Fruit fly (Drosophila melanogaster) whole organism, adult: ENCODE data around the gene CG34248.

Experiments
- CG11617 ChIP-seq: fragments of 200-800 bp; sonication (Bioruptor generic); optimal IDR thresholded peaks from 2 replicates; lab custom pipeline; 2017; ENCODE audit warnings: mild to moderate bottlenecking, missing biosample characterization, missing genetic modification reagents, missing genetic modification characterization
- CG12768 ChIP-seq: fragments of 200-800 bp; sonication (Bioruptor generic); optimal IDR thresholded peaks from 2 replicates; lab custom pipeline; 2017; ENCODE audit warnings: missing biosample characterization, missing genetic modification characterization, mild to moderate bottlenecking, moderate library complexity, missing genetic modification reagents
- CG14711 ChIP-seq: fragments of 200-800 bp; sonication (Bioruptor generic); optimal IDR thresholded peaks from 2 replicates; lab custom pipeline; 2018; ENCODE audit warnings: missing biosample characterization, mild to moderate bottlenecking, missing genetic modification characterization, moderate library complexity
- CG1620 ChIP-seq: fragments of 200-800 bp; sonication (Bioruptor generic); optimal IDR thresholded peaks from 2 replicates; lab custom pipeline; 2016; ENCODE audit warnings: missing biosample characterization, missing genetic modification characterization
- CG33017 ChIP-seq: fragments of 200-800 bp; sonication (Bioruptor generic); optimal IDR thresholded peaks from 2 replicates; lab custom pipeline; 2018; ENCODE audit warnings: missing biosample characterization, mild to moderate bottlenecking, missing genetic modification characterization, moderate library complexity
- CG5204 ChIP-seq: fragments of 200-800 bp; sonication (Bioruptor generic); optimal IDR thresholded peaks from 2 replicates; lab custom pipeline; 2016; ENCODE audit warnings: missing biosample characterization, missing genetic modification characterization
- CG7045 ChIP-seq: fragments of 200-800 bp; sonication (Bioruptor generic); optimal IDR thresholded peaks from 2 replicates; lab custom pipeline; 2017; ENCODE audit warnings: missing biosample characterization, mild to moderate bottlenecking, missing genetic modification characterization
- CG7101 ChIP-seq: fragments of 200-800 bp; sonication (Bioruptor generic); optimal IDR thresholded peaks from 2 replicates; lab custom pipeline; 2018; ENCODE audit warnings: missing biosample characterization, mild to moderate bottlenecking, missing genetic modification characterization, moderate library complexity
- Clk ChIP-seq: fragments of 200-800 bp; sonication (Bioruptor generic); optimal IDR thresholded peaks from 2 replicates; lab custom pipeline; 2017; ENCODE audit warnings: missing biosample characterization, missing genetic modification characterization
- Crg-1 ChIP-seq: fragments of 200-800 bp; sonication (Bioruptor generic); optimal IDR thresholded peaks from 2 replicates; lab custom pipeline; 2016; ENCODE audit warnings: missing biosample characterization, missing genetic modification characterization
- Hr96 ChIP-seq: fragments of 200-800 bp; sonication (Bioruptor generic); optimal IDR thresholded peaks from 2 replicates; lab custom pipeline; 2016; ENCODE audit warnings: missing biosample characterization, missing genetic modification characterization
- Mnt ChIP-seq: fragments of 200-800 bp; sonication (Bioruptor generic); optimal IDR thresholded peaks from 2 replicates; lab custom pipeline; 2016; ENCODE audit warnings: missing biosample characterization, mild to moderate bottlenecking, missing genetic modification characterization
- bab1 ChIP-seq: fragments of 200-800 bp; sonication (Bioruptor generic); optimal IDR thresholded peaks from 3 replicates; lab custom pipeline; 2019; ENCODE audit warnings: missing biosample characterization, mild to moderate bottlenecking, missing genetic modification characterization, moderate library complexity
- cic ChIP-seq: fragments of 200-800 bp; sonication (Bioruptor generic); optimal IDR thresholded peaks from 2 replicates; lab custom pipeline; 2017; ENCODE audit warnings: missing biosample characterization, mild to moderate bottlenecking, missing genetic modification characterization, moderate library complexity
- cnc ChIP-seq, 2 experiments: fragments of >200 bp; optimal IDR thresholded peaks; 2 replicates each; lab custom pipeline; 2017
- kay ChIP-seq: fragments of 200-800 bp; sonication (Bioruptor generic); peaks from one replicate; lab custom pipeline; 2016; ENCODE audit warnings: missing biosample characterization, missing genetic modification characterization, borderline replicate concordance
- ovo ChIP-seq: fragments of 200-800 bp; sonication (Bioruptor generic); optimal IDR thresholded peaks from 2 replicates; lab custom pipeline; 2016; ENCODE audit warnings: missing biosample characterization, missing genetic modification characterization
- pad ChIP-seq: fragments of 200-800 bp; sonication (Bioruptor generic); optimal IDR thresholded peaks from 3 replicates; lab custom pipeline; 2017; ENCODE audit warnings: missing biosample characterization, missing genetic modification characterization, mild to moderate bottlenecking, moderate library complexity, missing genetic modification reagents
- tj ChIP-seq: fragments of 200-800 bp; sonication (Bioruptor generic); optimal IDR thresholded peaks from 3 replicates; lab custom pipeline; 2017; ENCODE audit warnings: missing biosample characterization, mild to moderate bottlenecking, missing genetic modification characterization, moderate library complexity
- toe ChIP-seq: fragments of 200-800 bp; sonication (Bioruptor generic); optimal IDR thresholded peaks from 2 replicates; lab custom pipeline; 2016; ENCODE audit warnings: missing biosample characterization, missing genetic modification characterization

CG34248 gene

dm6 chr3L:16283821-16284220, 13.1 kb upstream of the CG34248 start, which contains the start of gene CG13048:
TSS of gene CG13048 (minus strand) at chr3L:16283921.
- no peak for TF ChIP-seq Hr96 (GFP tag; lab: Kevin White, UChicago)
- no peak for TF ChIP-seq ovo (GFP tag; lab: Kevin White, UChicago)
- TF ChIP-seq toe (GFP tag; lab: Kevin White, UChicago): no peak
- no peak for TF ChIP-seq Mnt
- TF ChIP-seq CG7101 (tag; lab: Kevin White, UChicago): no peak
- TF ChIP-seq bab1 (GFP tag; lab: Kevin White, UChicago): no peak
- TF ChIP-seq CG12768 (GFP tag; lab: Kevin White, UChicago): no peak
- TF ChIP-seq Clk (GFP tag; lab: Kevin White, UChicago): no peak
- TF ChIP-seq cic (GFP tag; lab: Kevin White, UChicago): no peak
- TF ChIP-seq CG33017: no peak
- no peak for TF ChIP-seq CG14711 (tag; lab: Kevin White, UChicago)
- no peak for TF ChIP-seq CG1620
- TF ChIP-seq CG11617 (GFP tag; lab: Kevin White, UChicago): no peak
- no peak for TF ChIP-seq Crg-1 (GFP tag; lab: Kevin White, UChicago)
- no peak for TF ChIP-seq cnc (optimal IDR thresholded peaks at IDR 0.05; lab: Kevin White, UChicago)
- no peak for TF ChIP-seq CG7045 (GFP tag; lab: Kevin White, UChicago)
- no peak for TF ChIP-seq kay (GFP tag; lab: Kevin White, UChicago)
- no peak for TF ChIP-seq tj (GFP tag; lab: Kevin White, UChicago)

dm6 chr3L:16281880-16282556, 11.3 kb upstream of the CG34248 start, which contains the start of gene CG13049:
TSS of gene CG13049 (minus strand) at chr3L:16281930.
- TF ChIP-seq Hr96 (GFP tag; lab: Kevin White, UChicago) (no peak), cic (GFP tag; lab: Kevin White, UChicago) (no peak), pad (no peak), CG1620 (no peak), tj (GFP tag; lab: Kevin White, UChicago) (no peak), CG14711 (tag; lab: Kevin White, UChicago) (no peak)

DNA sequence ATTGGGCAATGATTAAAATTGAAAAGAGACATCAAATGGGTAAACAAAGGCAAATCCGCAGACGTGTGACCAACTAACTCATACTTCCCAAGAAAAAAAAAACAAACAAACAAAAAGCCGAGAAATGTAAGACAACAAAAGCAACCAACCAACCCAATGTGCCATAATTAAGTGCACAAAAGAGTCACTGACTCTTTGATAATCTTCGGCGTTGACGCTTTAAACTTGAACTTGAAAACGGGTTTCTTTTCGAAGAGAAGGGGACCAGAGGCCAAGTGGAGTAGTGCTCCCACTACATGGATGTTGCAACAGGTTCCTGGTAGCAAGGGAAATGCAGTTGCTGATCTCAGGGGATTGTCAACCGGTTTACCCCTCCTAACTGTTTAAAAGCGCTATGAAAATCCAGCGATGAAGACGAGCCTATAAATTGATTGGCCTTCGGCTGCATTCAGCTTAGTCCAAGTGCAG, 9.3 kb upstream of the CG34248 start, which contains the start of gene CG13064:
CG13064 (plus strand) TSS at position 418 of the 468 bp plus-strand sequence.
- no peak for TF ChIP-seq CG7045 (GFP tag; lab: Kevin White, UChicago)
- TF ChIP-seq CG5204 (GFP tag; lab: Kevin White, UChicago): no peak
- no peak for TF ChIP-seq toe (GFP tag; lab: Kevin White, UChicago)
- no peak for TF ChIP-seq CG11617 (GFP tag; lab: Kevin White, UChicago)
- no peak for TF ChIP-seq Mnt
- TF ChIP-seq CG33017: no peak
- TF ChIP-seq Clk (GFP tag; lab: Kevin White, UChicago): no peak
- no peak for TF ChIP-seq Hr96 (GFP tag; lab: Kevin White, UChicago)
- no peak for TF ChIP-seq CG1620
- no peak for TF ChIP-seq bab1 (GFP tag; lab: Kevin White, UChicago)
- no peak for TF ChIP-seq CG7101 (tag; lab: Kevin White, UChicago)
- TF ChIP-seq ovo (GFP tag; lab: Kevin White, UChicago): no peak
- no peak for TF ChIP-seq cnc (optimal IDR thresholded peaks at IDR 0.05; lab: Kevin White, UChicago)
- no peak for TF ChIP-seq tj (GFP tag; lab: Kevin White, UChicago)
- TF ChIP-seq pad: no peak
- no peak for TF ChIP-seq Crg-1 (GFP tag; lab: Kevin White, UChicago)

- TF ChIP-seq pad (no peak), CG1620 (no peak), kay (GFP tag; lab: Kevin White, UChicago) (no peak)
Observed at dm6 chr3L:16279171-16279570, 8.5 kb upstream of the CG34248 start, which contains the start of gene CG13050. TSS of gene CG13050 (minus strand) at chr3L:16279271.

DNA sequence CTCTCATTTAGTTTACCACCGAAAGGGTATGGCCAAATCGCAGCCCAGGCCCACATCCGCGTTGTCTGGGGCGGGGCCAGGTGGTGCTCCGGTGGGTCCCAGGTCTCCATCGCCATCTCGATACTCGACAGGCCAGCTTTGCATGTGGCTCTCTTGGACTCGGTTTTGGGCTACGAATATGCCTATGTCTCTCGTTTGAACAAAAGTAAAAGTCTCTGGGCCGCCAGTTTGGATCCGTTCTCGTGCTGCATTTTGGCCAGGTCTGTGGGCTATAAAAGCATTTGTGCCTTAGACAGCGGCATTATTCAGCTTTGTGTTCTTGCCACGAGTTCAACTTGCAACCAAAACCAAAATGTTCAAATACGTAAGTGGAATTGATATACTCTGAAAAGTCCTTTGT, 6.4 kb upstream of the CG34248 start, which contains the start of gene CG13065:
CG13065 (plus strand) TSS at position 301 of the 400 bp plus-strand sequence.
- no peak for TF ChIP-seq CG11617 (GFP tag; lab: Kevin White, UChicago)
- TF ChIP-seq Crg-1 (GFP tag; lab: Kevin White, UChicago): no peak
- TF ChIP-seq cnc (optimal IDR thresholded peaks at IDR 0.05; lab: Kevin White, UChicago): no peak
- TF ChIP-seq toe (GFP tag; lab: Kevin White, UChicago): no peak
- no peak for TF ChIP-seq Clk (GFP tag; lab: Kevin White, UChicago)
- no peak for TF ChIP-seq CG14711 (tag; lab: Kevin White, UChicago)
- no peak for TF ChIP-seq tj (GFP tag; lab: Kevin White, UChicago)
- no peak for TF ChIP-seq kay (GFP tag; lab: Kevin White, UChicago)
- TF ChIP-seq CG5204 (GFP tag; lab: Kevin White, UChicago): no peak
- no peak for TF ChIP-seq Hr96 (GFP tag; lab: Kevin White, UChicago)
- no peak for TF ChIP-seq CG1620
- TF ChIP-seq CG7101 (tag; lab: Kevin White, UChicago): no peak

DNA sequence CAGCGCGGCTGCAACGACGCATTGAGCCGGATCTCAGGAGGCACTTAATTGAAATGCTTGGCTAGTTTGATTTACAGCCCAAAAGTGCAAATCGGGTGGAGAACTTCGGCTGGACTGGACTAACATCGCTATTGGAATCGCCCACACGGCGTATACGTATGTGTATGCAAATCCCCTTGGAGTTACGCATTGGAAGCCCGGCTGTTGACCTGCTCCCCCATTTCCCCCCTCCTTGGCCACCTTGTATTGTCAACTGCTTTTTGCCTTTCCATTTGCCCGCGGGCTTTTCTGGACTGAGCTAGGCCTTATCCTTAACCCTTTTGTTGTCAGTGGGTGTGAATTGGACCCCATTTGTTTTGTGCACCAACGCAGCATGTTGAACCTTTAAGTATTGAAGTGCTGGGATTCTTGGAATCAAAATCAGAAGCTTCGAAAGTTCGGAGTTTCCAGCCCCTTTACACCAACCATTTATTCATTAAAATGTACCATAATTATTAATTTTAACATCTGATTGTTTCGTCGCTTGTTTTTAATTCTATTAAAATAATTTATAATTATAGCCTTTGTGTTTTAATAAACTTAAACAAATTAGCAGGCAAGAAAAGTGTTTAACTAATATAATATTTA, 4.8 kb upstream of the CG34248 start:
- TF ChIP-seq Crg-1 (GFP tag; lab: Kevin White, UChicago) (no peak), CG7101 (tag; lab: Kevin White, UChicago) (no peak), pad (no peak), CG1620 (no peak), CG12768 (GFP tag; lab: Kevin White, UChicago) (no peak), Mnt (no peak), CG14711 (tag; lab: Kevin White, UChicago) (no peak), Hr96 (GFP tag; lab: Kevin White, UChicago) (no peak), kay (GFP tag; lab: Kevin White, UChicago) (no peak), bab1 (GFP tag; lab: Kevin White, UChicago) (no peak), CG33017 (no peak), CG5204 (GFP tag; lab: Kevin White, UChicago) (no peak), Clk (GFP tag; lab: Kevin White, UChicago) (no peak), toe (GFP tag; lab: Kevin White, UChicago) (no peak)
